Worm (Caenorhabditis elegans) whole organism, midembryonic: ENCODE data around the gene srv-2.

Source experiments
- T22C8.4 ChIP-seq: fragments of 200-800 bp; sonication (Bioruptor generic); IDR thresholded peaks from 2 replicates; pipeline ENCODE4 v1.3.6; 2022; ENCODE audit warnings: missing genetic modification characterization, missing compliant biosample characterization
- cog-1 ChIP-seq: sonication (generic microtip); optimal IDR thresholded peaks from 2 replicates; lab custom pipeline; 2016; ENCODE audit warnings: missing genetic modification characterization, missing compliant biosample characterization
- flt-1 ChIP-seq: fragments of 200-800 bp; sonication (Bioruptor generic); IDR thresholded peaks from 2 replicates; pipeline ENCODE4 v1.3.6; 2022; ENCODE audit warnings: missing genetic modification characterization, missing compliant biosample characterization
- klf-2 ChIP-seq: fragments of 200-800 bp; sonication (Bioruptor generic); conservative IDR thresholded peaks from 2 replicates; pipeline ENCODE4 v1.3.6; 2022; ENCODE audit warnings: missing genetic modification reagents, missing genetic modification characterization, missing compliant biosample characterization
- med-1 ChIP-seq: sonication (generic microtip); optimal IDR thresholded peaks from 2 replicates; lab custom pipeline; 2017; ENCODE audit warnings: missing genetic modification characterization, mild to moderate bottlenecking, missing compliant biosample characterization, antibody characterized with exemption, missing genetic modification reagents; ENCODE audit not compliant: insufficient read depth
- ref-1 ChIP-seq: fragments of 200-800 bp; sonication (Bioruptor generic); conservative IDR thresholded peaks from 2 replicates; pipeline ENCODE4 v1.3.6; 2022; ENCODE audit warnings: missing genetic modification reagents, missing genetic modification characterization, missing compliant biosample characterization
- tab-1 ChIP-seq: fragments of 200-800 bp; sonication (Bioruptor generic); IDR thresholded peaks from 2 replicates; pipeline ENCODE4 v1.3.6; 2022; ENCODE audit warnings: missing genetic modification characterization, missing compliant biosample characterization
- ztf-23 ChIP-seq: fragments of 200-800 bp; sonication (Bioruptor generic); IDR thresholded peaks from 2 replicates; pipeline ENCODE4 v1.3.6; 2022; ENCODE audit warnings: missing genetic modification reagents, missing genetic modification characterization, missing compliant biosample characterization
- ztf-29 ChIP-seq: fragments of 200-800 bp; sonication (Bioruptor generic); IDR thresholded peaks from 2 replicates; pipeline ENCODE4 v1.3.6; 2022; ENCODE audit warnings: missing genetic modification reagents, missing genetic modification characterization, missing compliant biosample characterization

srv-2 gene

ce11 chrII:10602184-10602583 is at the start of gene srv-2:
Gene srv-2 (minus strand): TSS chrII:10602284.
- TF ChIP-seq ztf-29, result no peak
- TF ChIP-seq med-1, result no peak
- no peak for TF ChIP-seq tab-1 (GFP tag; lab: Robert Waterston, UW)
- no peak for TF ChIP-seq ztf-23
- no peak for TF ChIP-seq ref-1 (GFP tag; lab: Robert Waterston, UW)
- no peak for TF ChIP-seq cog-1 (tag; lab: Kevin White, UChicago)
- no peak for TF ChIP-seq klf-2 (GFP tag; lab: Robert Waterston, UW)
- TF ChIP-seq flt-1 (GFP tag; lab: Robert Waterston, UW), result no peak
- TF ChIP-seq T22C8.4, result no peak

DNA sequence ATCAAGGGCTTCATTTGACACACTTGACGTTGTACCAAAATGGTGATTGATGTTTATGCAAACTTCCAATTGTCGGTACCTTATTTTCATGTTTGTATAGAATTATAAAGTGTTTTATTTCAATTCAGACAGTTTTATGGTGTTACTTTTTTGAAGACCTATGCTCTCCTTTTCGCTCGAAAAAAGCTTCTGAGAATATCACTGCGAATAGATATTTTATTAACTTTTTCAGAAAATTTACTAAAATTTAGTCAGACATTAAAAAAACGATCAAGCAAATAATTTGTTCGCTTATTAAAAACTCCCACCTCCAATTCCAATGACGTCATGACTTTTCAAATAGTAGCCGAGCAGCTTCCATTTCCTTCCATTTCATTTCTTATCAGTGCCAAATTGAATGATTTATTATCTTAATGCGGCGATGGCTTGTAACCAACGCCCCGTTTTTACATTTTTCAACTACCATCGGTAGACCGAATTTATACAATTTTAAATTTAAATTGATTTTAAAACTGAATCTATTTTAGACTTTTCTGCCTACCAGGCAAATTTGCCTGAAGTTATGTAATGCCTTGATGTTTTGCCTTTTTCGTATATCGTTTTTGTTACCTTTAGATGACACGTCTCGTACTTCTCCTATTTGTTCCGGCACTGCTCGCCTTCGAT is 45.0 kb upstream of the srv-2 start, which contains the start of gene M28.10:
Gene M28.10, plus strand, starts transcription at position 616 of the 666 bp plus-strand sequence.
- TF ChIP-seq flt-1 (GFP tag; lab: Robert Waterston, UW) (no peak), tab-1 (GFP tag; lab: Robert Waterston, UW) (no peak), klf-2 (GFP tag; lab: Robert Waterston, UW) (no peak), T22C8.4 (no peak), med-1 (no peak), cog-1 (tag; lab: Kevin White, UChicago) (no peak), ztf-29 (no peak), ztf-23 (no peak), ref-1 (GFP tag; lab: Robert Waterston, UW) (no peak)

ce11 chrII:10643403-10643802 is 41.3 kb upstream of the srv-2 start, which contains the start of gene M28.4:
Gene M28.4 (plus strand): TSS chrII:10643703.
- no peak for TF ChIP-seq flt-1 (GFP tag; lab: Robert Waterston, UW)
- no peak for TF ChIP-seq T22C8.4
- TF ChIP-seq ztf-23, result no peak
- TF ChIP-seq cog-1 (tag; lab: Kevin White, UChicago), result no peak
- TF ChIP-seq ztf-29, result no peak
- TF ChIP-seq klf-2 (GFP tag; lab: Robert Waterston, UW), result no peak
- TF ChIP-seq ref-1 (GFP tag; lab: Robert Waterston, UW), result no peak
- TF ChIP-seq med-1, result no peak
- TF ChIP-seq tab-1 (GFP tag; lab: Robert Waterston, UW), result no peak

DNA sequence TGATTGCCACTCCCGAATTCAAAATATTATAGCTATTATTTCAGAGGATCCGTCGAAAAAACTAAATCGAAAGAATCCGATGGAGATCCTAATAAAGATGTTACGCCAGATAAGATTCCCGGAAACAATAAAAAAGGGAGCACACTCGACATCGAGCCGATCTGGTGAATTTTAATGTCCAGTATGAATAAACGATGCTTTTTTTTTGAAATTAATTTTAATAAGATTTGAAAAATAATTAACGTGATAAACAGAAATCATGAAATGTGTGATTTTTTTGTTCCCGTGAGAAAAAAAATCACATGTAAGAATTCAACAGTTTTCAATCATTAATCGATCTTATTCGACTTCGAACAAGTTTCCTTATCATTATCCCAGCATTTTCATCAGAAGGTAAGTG is 37.0 kb upstream of the srv-2 start, which contains the start of gene M28.9:
Gene M28.9, plus strand, starts transcription at position 301 of the 400 bp plus-strand sequence.
- TF ChIP-seq ztf-29, result no peak
- no peak for TF ChIP-seq klf-2 (GFP tag; lab: Robert Waterston, UW)
- TF ChIP-seq T22C8.4, result no peak
- no peak for TF ChIP-seq cog-1 (tag; lab: Kevin White, UChicago)
- TF ChIP-seq med-1, result no peak
- no peak for TF ChIP-seq tab-1 (GFP tag; lab: Robert Waterston, UW)
- TF ChIP-seq flt-1 (GFP tag; lab: Robert Waterston, UW), result no peak

DNA sequence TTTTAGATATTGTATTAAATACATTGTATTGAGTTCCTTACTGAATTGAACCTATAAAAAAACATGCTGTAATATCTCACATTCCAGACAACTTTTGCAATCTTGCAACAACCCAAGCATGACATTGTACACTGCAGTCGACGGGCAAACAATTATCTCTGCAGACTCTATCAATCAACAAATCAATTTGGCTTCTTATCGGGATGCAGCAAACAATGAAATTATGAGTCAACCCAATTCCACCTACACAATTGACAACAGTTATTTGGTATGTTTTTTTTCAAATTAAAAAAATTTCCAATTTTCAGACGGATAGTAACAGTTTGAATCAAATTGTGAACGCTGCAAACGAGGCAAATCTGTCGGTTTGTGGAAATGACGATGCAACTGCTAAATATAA is 28.9 kb upstream of the srv-2 start:
- TF ChIP-seq flt-1 (GFP tag; lab: Robert Waterston, UW) (no peak), T22C8.4 (no peak), ztf-29 (no peak), ref-1 (GFP tag; lab: Robert Waterston, UW) (no peak), ztf-23 (no peak), cog-1 (tag; lab: Kevin White, UChicago) (no peak), med-1 (no peak), tab-1 (GFP tag; lab: Robert Waterston, UW) (no peak)

DNA sequence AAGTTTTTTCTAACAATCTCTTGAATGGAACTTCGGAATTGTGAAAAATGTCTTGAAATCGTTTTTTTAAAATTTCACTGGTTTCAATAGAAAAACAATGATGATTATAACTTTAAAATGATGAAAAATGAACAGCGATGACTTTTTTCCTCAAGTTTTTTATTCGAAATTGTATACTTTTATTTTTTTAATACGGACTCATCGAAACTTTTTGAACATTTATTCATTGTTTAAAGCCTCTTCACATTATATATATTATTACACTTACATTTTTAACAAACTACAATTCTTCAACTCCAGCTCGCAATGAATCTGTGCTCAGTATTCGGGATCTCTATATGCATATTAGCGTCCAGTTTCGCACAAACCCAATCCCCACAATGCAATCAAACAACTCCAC is 25.9 kb upstream of the srv-2 start, which contains the start of gene M28.8:
Gene M28.8, plus strand, starts transcription at position 301 of the 400 bp plus-strand sequence.
- TF ChIP-seq ztf-23, result no peak
- no peak for TF ChIP-seq T22C8.4
- no peak for TF ChIP-seq tab-1 (GFP tag; lab: Robert Waterston, UW)
- no peak for TF ChIP-seq ztf-29
- TF ChIP-seq flt-1 (GFP tag; lab: Robert Waterston, UW), result no peak

- TF ChIP-seq klf-2 (GFP tag; lab: Robert Waterston, UW) (no peak), T22C8.4 (no peak), ztf-23 (no peak), tab-1 (GFP tag; lab: Robert Waterston, UW) (no peak), med-1 (no peak), cog-1 (tag; lab: Kevin White, UChicago) (no peak), flt-1 (GFP tag; lab: Robert Waterston, UW) (no peak), ref-1 (GFP tag; lab: Robert Waterston, UW) (no peak), ztf-29 (no peak)
Measured at ce11 chrII:10627086-10627485, 25.0 kb upstream of the srv-2 start.

DNA sequence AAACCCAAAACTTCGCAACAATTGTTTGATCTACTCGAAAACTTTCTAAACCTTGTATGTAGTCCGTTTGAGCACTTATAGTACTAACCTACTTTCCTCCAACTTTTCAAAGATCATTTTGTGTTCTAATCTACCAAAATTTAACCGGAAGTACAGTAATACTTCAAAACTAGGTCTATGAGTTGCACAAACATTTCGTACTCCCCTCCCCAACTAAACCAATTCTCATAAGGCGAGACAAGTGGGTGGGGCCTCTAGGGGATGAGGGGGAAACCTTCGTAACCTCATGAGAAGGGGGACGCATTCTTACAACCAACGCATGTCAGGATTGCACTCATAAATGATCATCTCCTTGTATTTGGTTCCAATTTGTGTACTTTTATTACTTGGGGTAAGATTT is 19.9 kb upstream of the srv-2 start, which contains the start of gene cutl-9:
Gene cutl-9, plus strand, starts transcription at position 301 of the 400 bp plus-strand sequence.
- TF ChIP-seq cog-1 (tag; lab: Kevin White, UChicago), result no peak
- TF ChIP-seq T22C8.4, result no peak
- no peak for TF ChIP-seq med-1
- TF ChIP-seq flt-1 (GFP tag; lab: Robert Waterston, UW), result no peak
- TF ChIP-seq ztf-29, result no peak
- no peak for TF ChIP-seq tab-1 (GFP tag; lab: Robert Waterston, UW)
- no peak for TF ChIP-seq ref-1 (GFP tag; lab: Robert Waterston, UW)
- no peak for TF ChIP-seq ztf-23
- TF ChIP-seq klf-2 (GFP tag; lab: Robert Waterston, UW), result no peak

DNA sequence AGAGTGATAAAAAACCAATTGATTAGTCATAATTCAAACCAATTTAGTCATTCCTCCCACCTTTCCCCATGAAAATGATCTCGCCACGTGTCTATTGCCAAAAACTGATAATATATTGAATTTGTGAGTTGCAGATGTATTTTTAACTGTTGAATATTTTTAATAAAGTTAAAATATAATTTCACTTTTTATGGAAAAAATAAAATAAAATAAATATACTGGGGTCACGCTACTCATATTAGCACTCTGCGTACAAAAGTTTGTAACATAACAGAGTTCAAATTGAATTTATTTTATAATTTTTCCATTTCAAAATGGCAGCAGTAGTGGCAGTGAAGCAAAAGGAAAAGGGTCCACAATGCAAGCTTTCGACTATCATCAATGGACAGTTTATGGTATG is 16.1 kb upstream of the srv-2 start, which contains the start of gene C14A4.13:
Gene C14A4.13, plus strand, starts transcription at position 301 of the 400 bp plus-strand sequence.
- TF ChIP-seq T22C8.4, result no peak
- TF ChIP-seq flt-1 (GFP tag; lab: Robert Waterston, UW), result no peak
- no peak for TF ChIP-seq cog-1 (tag; lab: Kevin White, UChicago)
- TF ChIP-seq ztf-29, result no peak
- TF ChIP-seq ztf-23, result no peak
- TF ChIP-seq med-1, result no peak
- TF ChIP-seq ref-1 (GFP tag; lab: Robert Waterston, UW), result no peak
- TF ChIP-seq klf-2 (GFP tag; lab: Robert Waterston, UW), result no peak
- TF ChIP-seq tab-1 (GFP tag; lab: Robert Waterston, UW), result no peak

DNA sequence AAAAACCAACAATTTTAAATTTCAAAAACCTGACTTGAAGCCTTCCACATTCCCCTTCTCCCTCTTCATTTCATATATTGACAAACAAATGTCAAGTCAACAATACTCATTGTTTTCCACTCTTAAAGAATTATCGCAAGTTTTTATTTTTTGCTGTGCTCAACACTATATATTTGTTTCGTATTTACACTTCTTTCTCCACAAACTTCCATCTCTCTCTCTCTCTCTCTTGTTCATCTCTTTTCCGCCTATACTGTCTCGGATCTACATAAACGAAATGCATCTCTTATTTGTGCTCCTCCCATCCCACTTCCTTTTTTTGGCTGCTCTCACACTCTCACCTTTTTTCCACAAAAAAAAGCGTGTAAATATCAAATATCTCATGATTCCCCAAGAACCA is 10.7 kb upstream of the srv-2 start, which contains the start of gene C14A4.12:
Gene C14A4.12, plus strand, starts transcription at position 301 of the 400 bp plus-strand sequence.
- TF ChIP-seq med-1, result no peak
- no peak for TF ChIP-seq cog-1 (tag; lab: Kevin White, UChicago)
- no peak for TF ChIP-seq ref-1 (GFP tag; lab: Robert Waterston, UW)
- no peak for TF ChIP-seq klf-2 (GFP tag; lab: Robert Waterston, UW)
- no peak for TF ChIP-seq tab-1 (GFP tag; lab: Robert Waterston, UW)
- no peak for TF ChIP-seq flt-1 (GFP tag; lab: Robert Waterston, UW)
- TF ChIP-seq ztf-29, result no peak
- TF ChIP-seq ztf-23, result no peak
- no peak for TF ChIP-seq T22C8.4
